Worm (Caenorhabditis elegans) whole organism, L4/young adult: ENCODE measurements around the gene glr-1.

ENCODE experiments used
- W03F9.2 ChIP-seq: fragments of 150-350 bp; optimal IDR thresholded peaks from 2 replicates; lab custom pipeline; 2014; ENCODE audit warnings: missing biosample characterization, missing genetic modification characterization
- dao-5 ChIP-seq: sonication (generic microtip); optimal IDR thresholded peaks from 2 replicates; lab custom pipeline; 2016; ENCODE audit warnings: missing genotype, missing genetic modification characterization, moderate library complexity, missing compliant biosample characterization
- him-1 ChIP-seq: sonication (generic microtip); optimal IDR thresholded peaks from 2 replicates; lab custom pipeline; 2016; ENCODE audit warnings: missing genotype, missing genetic modification reagents, missing genetic modification characterization, missing compliant biosample characterization

ce11 chrIII:8580802-8581201 is 7.6 kb downstream of the glr-1 start, which contains the start of gene doxa-1:
- TF ChIP-seq W03F9.2 (no peak), him-1 (tag; lab: Kevin White, UChicago) (no peak), dao-5 (tag; lab: Kevin White, UChicago) (no peak)
